Worm (Caenorhabditis elegans) whole organism, L2 larva: Measurements from ENCODE around the gene sru-27.

Experiments used
- C34F6.9 ChIP-seq: fragments of 150-350 bp; optimal IDR thresholded peaks from 2 replicates; lab custom pipeline; 2014; ENCODE audit warnings: missing biosample characterization, missing genetic modification characterization
- F13H6.1 ChIP-seq: sonication (generic microtip); optimal IDR thresholded peaks from 2 replicates; lab custom pipeline; 2016; ENCODE audit warnings: missing genetic modification characterization, missing compliant biosample characterization
- R02D3.7 ChIP-seq: fragments of 150-350 bp; optimal IDR thresholded peaks from 2 replicates; lab custom pipeline; 2014; ENCODE audit warnings: missing biosample characterization, missing genetic modification characterization
- Y55F3AM.14 ChIP-seq: fragments of 200-800 bp; sonication (Bioruptor generic); optimal IDR thresholded peaks from 2 replicates; lab custom pipeline; 2018; ENCODE audit warnings: mild to moderate bottlenecking, missing genetic modification characterization, missing compliant biosample characterization
- alr-1 ChIP-seq: fragments of 150-350 bp; optimal IDR thresholded peaks from 2 replicates; lab custom pipeline; 2014; ENCODE audit warnings: missing biosample characterization, missing genetic modification characterization
- aly-2 ChIP-seq: fragments of 150-350 bp; optimal IDR thresholded peaks from 2 replicates; lab custom pipeline; 2014; ENCODE audit warnings: missing biosample characterization, missing genetic modification characterization
- ama-1 ChIP-seq: fragments of 150-350 bp; optimal IDR thresholded peaks from 2 replicates; lab custom pipeline; 2018; ENCODE audit warnings: inconsistent platforms
- blmp-1 ChIP-seq: sonication (generic microtip); optimal IDR thresholded peaks from 2 replicates; lab custom pipeline; 2017; ENCODE audit warnings: missing genetic modification characterization, mild to moderate bottlenecking, missing compliant biosample characterization, antibody characterized with exemption, moderate library complexity; ENCODE audit not compliant: insufficient read depth
- ceh-16 ChIP-seq: fragments of 150-350 bp; optimal IDR thresholded peaks from 2 replicates; lab custom pipeline; 2014; ENCODE audit warnings: missing biosample characterization, missing genetic modification characterization
- ceh-82 ChIP-seq: fragments of 150-350 bp; optimal IDR thresholded peaks from 2 replicates; lab custom pipeline; 2014; ENCODE audit warnings: missing biosample characterization, missing genetic modification characterization
- crh-2 ChIP-seq: sonication (generic microtip); optimal IDR thresholded peaks from 2 replicates; lab custom pipeline; 2017; ENCODE audit warnings: missing biosample characterization, missing genetic modification characterization
- elt-1 ChIP-seq: fragments of 150-350 bp; optimal IDR thresholded peaks from 2 replicates; lab custom pipeline; 2014; ENCODE audit warnings: missing biosample characterization, missing genetic modification characterization
- elt-3 ChIP-seq: sonication (generic microtip); optimal IDR thresholded peaks from 2 replicates; lab custom pipeline; 2017; ENCODE audit warnings: missing biosample characterization, missing genetic modification characterization
- fos-1 ChIP-seq: fragments of 150-350 bp; optimal IDR thresholded peaks from 2 replicates; lab custom pipeline; 2014; ENCODE audit warnings: missing biosample characterization, missing genetic modification characterization
- gmeb-1 ChIP-seq: fragments of 150-350 bp; optimal IDR thresholded peaks from 2 replicates; lab custom pipeline; 2014; ENCODE audit warnings: missing biosample characterization, missing genetic modification characterization
- lin-11 ChIP-seq: fragments of 150-350 bp; sonication (generic microtip); optimal IDR thresholded peaks from 2 replicates; lab custom pipeline; 2014; ENCODE audit warnings: missing biosample characterization, missing genetic modification characterization, inconsistent platforms, mixed read lengths
- lin-39 ChIP-seq: fragments of 150-350 bp; optimal IDR thresholded peaks from 2 replicates; lab custom pipeline; 2014; ENCODE audit warnings: missing biosample characterization, missing genetic modification reagents, missing genetic modification characterization
- lsy-2 ChIP-seq, 2 experiments: fragments of 150-350 bp in 1 of 2; sonication (generic microtip) in 1 of 2; optimal IDR thresholded peaks; 2 replicates each; lab custom pipeline; 2014 to 2017; ENCODE audit warnings: missing biosample characterization in 2 of 2, missing genetic modification characterization in 2 of 2
- mab-5 ChIP-seq: fragments of 150-350 bp; optimal IDR thresholded peaks from 2 replicates; lab custom pipeline; 2014; ENCODE audit warnings: missing biosample characterization, missing genetic modification characterization
- mbf-1 ChIP-seq: sonication (generic microtip); optimal IDR thresholded peaks from 2 replicates; lab custom pipeline; 2017; ENCODE audit warnings: missing biosample characterization, missing genetic modification characterization
- nhr-12 ChIP-seq: fragments of 150-350 bp; optimal IDR thresholded peaks from 2 replicates; lab custom pipeline; 2014; ENCODE audit warnings: missing biosample characterization, missing genetic modification characterization
- nhr-129 ChIP-seq: fragments of 150-350 bp; optimal IDR thresholded peaks from 2 replicates; lab custom pipeline; 2014; ENCODE audit warnings: missing biosample characterization, missing genetic modification characterization
- nhr-21 ChIP-seq: fragments of 150-350 bp; optimal IDR thresholded peaks from 2 replicates; lab custom pipeline; 2014; ENCODE audit warnings: missing biosample characterization, missing genetic modification characterization
- nhr-237 ChIP-seq: fragments of 150-350 bp; optimal IDR thresholded peaks from 2 replicates; lab custom pipeline; 2014; ENCODE audit warnings: missing biosample characterization, missing genetic modification characterization
- nhr-6 ChIP-seq: fragments of 150-350 bp; optimal IDR thresholded peaks from 2 replicates; lab custom pipeline; 2014; ENCODE audit warnings: missing biosample characterization, missing genetic modification characterization
- nhr-77 ChIP-seq: fragments of 150-350 bp; optimal IDR thresholded peaks from 2 replicates; lab custom pipeline; 2014; ENCODE audit warnings: missing biosample characterization, missing genetic modification characterization
- peb-1 ChIP-seq: fragments of 150-350 bp; optimal IDR thresholded peaks from 2 replicates; lab custom pipeline; 2014; ENCODE audit warnings: missing biosample characterization, missing genetic modification characterization
- sem-4 ChIP-seq: fragments of 150-350 bp; optimal IDR thresholded peaks from 2 replicates; lab custom pipeline; 2014; ENCODE audit warnings: missing biosample characterization, missing genetic modification reagents, missing genetic modification characterization
- skn-1 ChIP-seq: sonication (generic microtip); optimal IDR thresholded peaks from 2 replicates; lab custom pipeline; 2017; ENCODE audit warnings: missing biosample characterization, missing genetic modification characterization
- sma-9 ChIP-seq, 2 experiments: fragments of 150-350 bp in 1 of 2; sonication (generic microtip) in 1 of 2; optimal IDR thresholded peaks; 2 replicates each; lab custom pipeline; 2014 to 2016; ENCODE audit warnings: missing genetic modification characterization in 2 of 2, mild to moderate bottlenecking in 1 of 2, missing biosample characterization in 1 of 2, missing compliant biosample characterization in 1 of 2, missing genetic modification reagents in 1 of 2, moderate library complexity in 1 of 2
- snpc-4 ChIP-seq: fragments of 150-350 bp; optimal IDR thresholded peaks from 2 replicates; lab custom pipeline; 2014; ENCODE audit warnings: missing biosample characterization, missing genetic modification characterization
- unc-39 ChIP-seq: fragments of 150-350 bp; optimal IDR thresholded peaks from 2 replicates; lab custom pipeline; 2014; ENCODE audit warnings: missing biosample characterization, missing genetic modification characterization
- unc-62 ChIP-seq: fragments of 150-350 bp; optimal IDR thresholded peaks from 2 replicates; lab custom pipeline; 2014; ENCODE audit warnings: missing biosample characterization, missing genetic modification reagents, missing genetic modification characterization
- zag-1 ChIP-seq: fragments of 150-350 bp; optimal IDR thresholded peaks from 2 replicates; lab custom pipeline; 2014; ENCODE audit warnings: missing biosample characterization, missing genetic modification characterization
- ztf-1 ChIP-seq: fragments of 200-800 bp; sonication (Bioruptor generic); conservative IDR thresholded peaks from 2 replicates; pipeline ENCODE4 v1.3.6; 2022; ENCODE audit warnings: missing genetic modification characterization, missing compliant biosample characterization
- ztf-11 ChIP-seq: sonication (generic microtip); optimal IDR thresholded peaks from 2 replicates; lab custom pipeline; 2017; ENCODE audit warnings: missing biosample characterization, missing genetic modification characterization

The sru-27 gene

DNA sequence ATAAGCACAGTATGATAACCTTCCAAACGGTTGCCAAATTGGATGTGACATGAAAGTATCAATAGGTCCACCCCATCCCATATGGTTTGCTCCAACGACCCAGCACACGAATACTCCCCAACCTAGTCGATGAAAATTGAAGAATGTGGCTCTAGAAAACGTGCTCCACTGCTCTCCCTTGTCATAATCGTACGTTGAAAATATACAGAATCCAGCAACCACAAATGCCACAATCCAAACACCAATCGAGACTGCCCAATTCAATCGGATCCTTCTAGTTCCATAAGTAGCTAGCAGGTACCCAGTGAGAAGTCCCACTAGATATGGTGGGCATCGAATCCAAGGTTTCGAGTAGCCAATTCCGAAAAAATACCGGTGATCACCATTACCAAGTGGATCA, 39.6 kb downstream of the sru-27 start:
- TF ChIP-seq nhr-21 (no peak), elt-3 (tag; lab: Kevin White, UChicago) (no peak), gmeb-1 (no peak), C34F6.9 (tag; lab: Kevin White, UChicago) (no peak), F13H6.1 (tag; lab: Kevin White, UChicago) (no peak), R02D3.7 (tag; lab: Kevin White, UChicago) (no peak), crh-2 (no peak), lsy-2 (tag; optimal IDR thresholded peaks at IDR 0.05; lab: Kevin White, UChicago) (no peak), nhr-77 (tag; lab: Kevin White, UChicago) (no peak), aly-2 (tag; lab: Kevin White, UChicago) (no peak), ama-1 (lab: Kevin White, UChicago) (no peak), unc-39 (no peak), ceh-16 (tag; lab: Kevin White, UChicago) (no peak), alr-1 (no peak)

DNA sequence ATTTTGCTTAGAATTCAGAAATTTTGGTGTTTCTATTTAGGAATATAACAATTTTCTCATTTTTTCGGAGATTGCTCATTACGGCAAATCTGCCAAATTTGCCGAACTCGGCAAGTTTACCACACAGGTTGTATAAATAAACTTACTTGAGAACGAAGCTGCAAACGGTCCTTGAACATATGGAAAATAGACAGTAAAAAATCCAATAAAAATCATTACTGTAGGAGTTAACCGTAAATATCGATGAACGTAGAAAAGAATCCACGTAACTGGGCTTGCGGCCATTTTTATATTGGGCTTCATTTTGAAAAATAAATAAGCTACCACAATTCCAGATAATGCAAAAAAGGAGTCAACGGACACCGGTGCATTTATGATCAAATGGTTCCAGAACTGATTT, 41.0 kb downstream of the sru-27 start:
- TF ChIP-seq nhr-237 (tag; lab: Kevin White, UChicago) (no peak), fos-1 (no peak), nhr-6 (tag; lab: Kevin White, UChicago) (no peak), sma-9 (GFP tag; optimal IDR thresholded peaks at IDR 0.05; lab: Kevin White, UChicago) (no peak), sma-9 (tag; optimal IDR thresholded peaks at IDR 0.05; lab: Kevin White, UChicago) (no peak), snpc-4 (tag; lab: Kevin White, UChicago) (no peak), ama-1 (lab: Kevin White, UChicago) (no peak), nhr-129 (tag; lab: Kevin White, UChicago) (no peak), ceh-82 (tag; lab: Kevin White, UChicago) (no peak), F13H6.1 (tag; lab: Kevin White, UChicago) (no peak), sem-4 (tag; lab: Kevin White, UChicago) (no peak), elt-1 (tag; lab: Kevin White, UChicago) (no peak), mab-5 (tag; lab: Kevin White, UChicago) (no peak), aly-2 (tag; lab: Kevin White, UChicago) (no peak), peb-1 (tag; lab: Kevin White, UChicago) (no peak), nhr-77 (tag; lab: Kevin White, UChicago) (no peak), zag-1 (tag; lab: Kevin White, UChicago) (no peak), ztf-11 (no peak), ceh-16 (tag; lab: Kevin White, UChicago) (no peak), mbf-1 (no peak)
- TF ChIP-seq, all 48 proteins: peak for 0

DNA sequence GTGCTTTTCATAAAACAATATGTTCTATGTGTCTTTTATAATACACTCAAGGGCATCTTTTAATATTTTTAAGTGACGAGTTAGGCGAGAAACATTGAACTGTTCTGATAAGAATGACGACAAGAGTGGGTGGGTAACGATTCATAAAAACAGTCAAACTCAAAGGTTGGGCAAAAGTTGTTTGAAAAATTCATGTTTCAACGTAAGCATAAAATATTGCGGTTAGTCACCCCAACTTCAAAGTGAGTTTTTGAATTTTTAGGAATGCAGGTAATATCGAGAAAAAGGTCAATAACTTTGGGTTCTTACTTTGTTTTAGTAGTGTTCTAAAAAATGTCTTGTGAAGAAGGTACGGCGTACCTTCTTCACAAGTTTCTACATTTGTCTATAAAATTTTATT, 42.5 kb downstream of the sru-27 start, which contains the start of gene oac-31:
Gene oac-31, minus strand, starts transcription at position 101 of the 400 bp plus-strand sequence.
- TF ChIP-seq lin-11: no peak
- TF ChIP-seq unc-62 (GFP tag; lab: Kevin White, UChicago): no peak
- no peak for TF ChIP-seq blmp-1
- TF ChIP-seq fos-1: peak; percentile 25
- TF ChIP-seq C34F6.9 (tag; lab: Kevin White, UChicago): no peak
- no peak for TF ChIP-seq ztf-1 (GFP tag; lab: Robert Waterston, UW)
- TF ChIP-seq Y55F3AM.14 (GFP tag; lab: Kevin White, UChicago): no peak
- TF ChIP-seq, all 48 proteins: peak for 1

ce11 chrV:1545694-1546093, 46.5 kb downstream of the sru-27 start, which contains the start of gene oac-32:
TSS of gene oac-32 (minus strand) at chrV:1545783.
- TF ChIP-seq skn-1 (tag; lab: Kevin White, UChicago) (no peak), unc-39 (no peak), ztf-1 (GFP tag; lab: Robert Waterston, UW) (no peak), F13H6.1 (tag; lab: Kevin White, UChicago) (no peak), fos-1 (peak; percentile 58), nhr-12 (tag; lab: Kevin White, UChicago) (no peak), nhr-6 (tag; lab: Kevin White, UChicago) (no peak)

ce11 chrV:1547843-1548242, 48.6 kb downstream of the sru-27 start, which contains the start of gene F52F10.2:
TSS of gene F52F10.2 (plus strand) at chrV:1548143.
- TF ChIP-seq nhr-237 (tag; lab: Kevin White, UChicago) (no peak), peb-1 (tag; lab: Kevin White, UChicago) (no peak), C34F6.9 (tag; lab: Kevin White, UChicago) (no peak), fos-1 (no peak), zag-1 (tag; lab: Kevin White, UChicago) (no peak), unc-62 (GFP tag; lab: Kevin White, UChicago) (no peak), lin-39 (tag; lab: Kevin White, UChicago) (no peak), mab-5 (tag; lab: Kevin White, UChicago) (no peak), sem-4 (tag; lab: Kevin White, UChicago) (no peak), gmeb-1 (no peak), nhr-129 (tag; lab: Kevin White, UChicago) (no peak), ztf-11 (no peak)
